Fruit fly (Drosophila melanogaster): ENCODE data around the gene CG42465.

- TF ChIP-seq h (GFP tag; optimal IDR thresholded peaks at IDR 0.05): no peak
- no peak for TF ChIP-seq Dif (GFP tag; optimal IDR thresholded peaks at IDR 0.05; ENCODE audit: partially characterized antibody)
- TF ChIP-seq Dfd (GFP tag; optimal IDR thresholded peaks at IDR 0.05): no peak
- TF ChIP-seq Abd-B (GFP tag; optimal IDR thresholded peaks at IDR 0.05): no peak
- TF ChIP-seq jim (GFP tag; optimal IDR thresholded peaks at IDR 0.05): no peak
- no peak for TF ChIP-seq tai (GFP tag; optimal IDR thresholded peaks at IDR 0.05)
- no peak for TF ChIP-seq pan (optimal IDR thresholded peaks at IDR 0.05)
- TF ChIP-seq usp (GFP tag; optimal IDR thresholded peaks at IDR 0.05): no peak
- no peak for TF ChIP-seq Hnf4 (GFP tag; optimal IDR thresholded peaks at IDR 0.05)
These were observed 3.6 kb upstream of the CG42465 start, which contains the start of gene IM33 for dm6 chr2L:3696438-3696837.
